Worm (Caenorhabditis elegans): ENCODE data around the gene R160.12.

DNA sequence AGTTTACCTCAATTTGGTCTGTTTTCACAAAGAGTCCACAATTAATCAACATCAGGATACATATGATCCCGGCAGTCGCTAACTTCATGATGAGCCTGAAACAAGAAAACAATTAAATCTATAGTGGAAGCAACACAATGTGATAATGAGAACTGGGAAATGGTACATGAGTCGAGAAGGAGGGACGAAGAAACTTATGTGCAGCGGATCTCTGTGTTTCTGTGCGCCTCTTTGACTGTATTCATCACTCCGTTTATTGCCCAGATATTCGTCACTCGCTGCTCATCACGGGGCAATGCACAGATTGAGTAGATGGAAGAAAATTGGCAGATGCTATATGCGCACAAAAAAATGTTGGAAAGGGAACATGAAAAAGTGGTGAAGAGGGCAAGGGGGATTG is 11.4 kb downstream of the R160.12 start, which contains the start of gene R160.3:
- no peak for TF ChIP-seq egl-27 (tag; optimal IDR thresholded peaks at IDR 0.05)
- no peak for TF ChIP-seq nhr-76 (tag; optimal IDR thresholded peaks at IDR 0.05)
- no peak for TF ChIP-seq aly-2 (tag; optimal IDR thresholded peaks at IDR 0.05)
- no peak for TF ChIP-seq ZK546.5 (tag; optimal IDR thresholded peaks at IDR 0.05)
- TF ChIP-seq ceh-28 (tag; optimal IDR thresholded peaks at IDR 0.05) = no peak
